Worm (Caenorhabditis elegans) whole organism, midembryonic: ENCODE results near the gene C46F11.5.

ENCODE experiments used
- cog-1 ChIP-seq: sonication (generic microtip); optimal IDR thresholded peaks from 2 replicates; lab custom pipeline; 2016; ENCODE audit warnings: missing genetic modification characterization, missing compliant biosample characterization
- klf-2 ChIP-seq: fragments of 200-800 bp; sonication (Bioruptor generic); conservative IDR thresholded peaks from 2 replicates; pipeline ENCODE4 v1.3.6; 2022; ENCODE audit warnings: missing genetic modification reagents, missing genetic modification characterization, missing compliant biosample characterization
- ztf-23 ChIP-seq: fragments of 200-800 bp; sonication (Bioruptor generic); IDR thresholded peaks from 2 replicates; pipeline ENCODE4 v1.3.6; 2022; ENCODE audit warnings: missing genetic modification reagents, missing genetic modification characterization, missing compliant biosample characterization
- ztf-29 ChIP-seq: fragments of 200-800 bp; sonication (Bioruptor generic); IDR thresholded peaks from 2 replicates; pipeline ENCODE4 v1.3.6; 2022; ENCODE audit warnings: missing genetic modification reagents, missing genetic modification characterization, missing compliant biosample characterization

ce11 chrIII:3635844-3636243, 21.6 kb downstream of the C46F11.5 start, which contains the start of gene rilp-1:
- TF ChIP-seq ztf-29, result no peak
- TF ChIP-seq klf-2 (GFP tag; lab: Robert Waterston, UW), result no peak
- no peak for TF ChIP-seq cog-1 (tag; lab: Kevin White, UChicago)
- no peak for TF ChIP-seq ztf-23
